Fruit fly (Drosophila melanogaster): Measurements from ENCODE around the gene Est-Q.

Gene Est-Q

dm6 chr3L:21453623-21454022 lies 47.6 kb upstream of the Est-Q start (continued):
- TF ChIP-seq CG34406 (GFP tag; optimal IDR thresholded peaks at IDR 0.05) (peak; percentile 40), CG10631 (GFP tag; optimal IDR thresholded peaks at IDR 0.05) (peak; percentile 62), lz (GFP tag; optimal IDR thresholded peaks at IDR 0.05) (peak; percentile 26), CG3919 (GFP tag; optimal IDR thresholded peaks at IDR 0.05) (peak; percentile 68), acj6 (GFP tag; optimal IDR thresholded peaks at IDR 0.05) (peak; percentile 62), Hr39 (GFP tag; optimal IDR thresholded peaks at IDR 0.05) (peak; percentile 14), CG31627 (GFP tag; optimal IDR thresholded peaks at IDR 0.05) (no peak), ss (GFP tag; optimal IDR thresholded peaks at IDR 0.05) (peak; percentile 17 to 55), CG3032 (tag; optimal IDR thresholded peaks at IDR 0.05) (peak; percentile 54), Blimp-1 (GFP tag; optimal IDR thresholded peaks at IDR 0.05) (no peak)

DNA sequence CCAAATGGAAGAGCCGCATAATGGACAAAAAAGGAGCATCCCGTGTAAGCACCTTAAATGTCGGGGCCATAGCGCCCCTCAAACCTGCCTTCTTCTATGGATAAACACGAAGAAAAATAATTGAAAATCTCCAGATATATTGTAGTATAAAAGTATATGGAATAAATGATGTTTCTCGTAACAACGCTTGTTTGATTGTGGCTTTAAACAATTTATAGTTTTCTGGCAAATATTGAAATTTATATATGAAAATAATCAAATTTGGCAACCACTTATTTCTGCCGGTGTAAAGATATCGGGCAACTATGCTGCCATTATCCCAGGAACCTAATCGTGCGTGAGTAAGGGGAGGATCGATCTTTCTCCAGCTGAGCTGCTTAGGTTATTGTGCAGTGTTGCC lies 46.0 kb upstream of the Est-Q start:
- TF ChIP-seq CG8319 (GFP tag; optimal IDR thresholded peaks at IDR 0.05) = no peak
- peak; percentile 19 for TF ChIP-seq Eip78C (GFP tag)
- TF ChIP-seq esn (GFP tag; optimal IDR thresholded peaks at IDR 0.05) = no peak
- no peak for TF ChIP-seq spab (GFP tag; optimal IDR thresholded peaks at IDR 0.05)
- TF ChIP-seq CG3032 (tag; optimal IDR thresholded peaks at IDR 0.05) = no peak

dm6 chr3L:21458736-21459135 lies 42.5 kb upstream of the Est-Q start:
- TF ChIP-seq fkh (GFP tag; optimal IDR thresholded peaks at IDR 0.05) (peak; percentile 22), CG7368 (GFP tag; optimal IDR thresholded peaks at IDR 0.05) (no peak)

DNA sequence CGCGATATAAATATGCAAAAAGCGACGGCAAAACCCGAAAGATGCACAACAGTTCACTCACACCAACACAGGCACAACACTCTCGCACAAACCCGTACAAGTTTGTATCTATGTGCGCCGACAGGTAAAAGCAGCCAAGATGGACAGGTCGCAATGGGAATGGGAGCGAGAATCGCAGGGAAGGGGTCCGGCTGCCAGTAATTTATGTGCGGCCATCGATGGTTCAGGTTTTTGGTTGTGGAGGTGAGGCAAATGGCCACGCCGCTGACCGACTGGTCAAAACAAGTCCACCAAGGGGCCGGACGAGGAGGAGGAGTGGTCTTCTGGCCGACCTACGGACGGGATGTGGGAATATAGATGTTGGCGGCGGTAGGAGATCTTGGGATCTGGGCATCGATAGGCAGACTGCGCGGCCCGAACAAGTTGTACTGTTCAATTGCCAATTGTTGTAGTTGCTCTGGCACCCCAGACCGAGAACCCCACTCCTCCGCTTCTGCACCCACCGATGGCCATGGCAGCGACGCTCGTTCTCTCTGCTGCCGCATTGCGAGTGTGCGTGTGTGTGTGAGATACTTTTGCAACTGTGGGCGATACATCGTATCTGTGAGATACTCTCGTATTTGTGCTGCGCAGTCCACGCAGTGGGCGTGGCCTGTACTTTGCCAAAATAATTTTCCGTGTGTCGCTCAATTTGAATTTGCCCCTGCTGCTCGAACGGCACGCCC lies 40.9 kb upstream of the Est-Q start:
- TF ChIP-seq Smox (GFP tag; optimal IDR thresholded peaks at IDR 0.05) (no peak), CG1621 (tag; optimal IDR thresholded peaks at IDR 0.05) (peak; percentile 14), dsx (GFP tag; optimal IDR thresholded peaks at IDR 0.05; ENCODE audit: poor library complexity, severe bottlenecking) (peak; percentile 9)

- TF ChIP-seq CG16779 (tag; optimal IDR thresholded peaks at IDR 0.05) (no peak), fkh (GFP tag; optimal IDR thresholded peaks at IDR 0.05) (no peak), pdm3 (GFP tag; optimal IDR thresholded peaks at IDR 0.05) (no peak), Eip78C (GFP tag) (peak; percentile 0), CG32006 (GFP tag; optimal IDR thresholded peaks at IDR 0.05) (peak; percentile 4)
These were observed 38.4 kb upstream of the Est-Q start for dm6 chr3L:21462860-21463259.

- TF ChIP-seq Sox102F (GFP tag; optimal IDR thresholded peaks at IDR 0.05) = no peak
- no peak for TF ChIP-seq CG11762 (GFP tag; optimal IDR thresholded peaks at IDR 0.05; ENCODE audit: insufficient read depth)
- TF ChIP-seq CG3919 (GFP tag; optimal IDR thresholded peaks at IDR 0.05) = peak; percentile 50
- TF ChIP-seq Met (GFP tag; optimal IDR thresholded peaks at IDR 0.05) = peak; percentile 29
- peak; percentile 20 for TF ChIP-seq CG8632 (GFP tag; optimal IDR thresholded peaks at IDR 0.05)
- TF ChIP-seq salr (GFP tag; optimal IDR thresholded peaks at IDR 0.05) = no peak
- no peak for TF ChIP-seq CG6854 (GFP tag; optimal IDR thresholded peaks at IDR 0.05)
- TF ChIP-seq CG34406 (GFP tag; optimal IDR thresholded peaks at IDR 0.05) = peak; percentile 7
- peak; percentile 58 for TF ChIP-seq svp (GFP tag)
- TF ChIP-seq CG4318 (GFP tag; optimal IDR thresholded peaks at IDR 0.05) = no peak
- TF ChIP-seq net (GFP tag; optimal IDR thresholded peaks at IDR 0.05) = no peak
- TF ChIP-seq fkh (GFP tag; optimal IDR thresholded peaks at IDR 0.05) = peak; percentile 71
- TF ChIP-seq CG9139 (GFP tag; optimal IDR thresholded peaks at IDR 0.05) = no peak
- TF ChIP-seq CG10669 (GFP tag; optimal IDR thresholded peaks at IDR 0.05) = peak; percentile 0
- TF ChIP-seq topi (GFP tag; optimal IDR thresholded peaks at IDR 0.05) = peak; percentile 25
- TF ChIP-seq dac (GFP tag; optimal IDR thresholded peaks at IDR 0.05) = no peak
These were observed 37.0 kb upstream of the Est-Q start for dm6 chr3L:21464240-21464639.
